Worm (Caenorhabditis elegans): ENCODE measurements around the gene ZC204.17.

Gene ZC204.17

DNA sequence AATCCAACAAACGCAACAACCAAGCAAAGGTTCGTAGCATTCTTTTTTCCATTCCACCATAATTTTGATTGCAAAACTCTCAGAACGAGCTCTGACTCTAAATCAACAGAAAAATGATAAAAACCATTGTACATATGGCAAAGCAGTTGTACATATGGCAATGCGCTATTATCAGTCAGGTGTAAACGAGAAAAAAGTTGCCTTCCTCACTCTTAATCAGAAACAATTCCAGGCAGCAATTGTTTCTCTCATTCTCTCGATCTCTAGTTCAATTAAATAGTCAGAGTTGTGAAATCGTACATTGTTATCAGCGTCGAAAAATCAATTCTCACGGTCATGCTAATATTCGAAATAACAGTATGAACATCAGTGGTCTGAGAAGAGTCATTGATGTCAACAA is 24.3 kb downstream of the ZC204.17 start:
- TF ChIP-seq lin-13 (GFP tag; optimal IDR thresholded peaks at IDR 0.05): no peak
- no peak for TF ChIP-seq T20F7.1 (GFP tag; optimal IDR thresholded peaks at IDR 0.05)
- peak; percentile 95 for TF ChIP-seq pqm-1 (tag; optimal IDR thresholded peaks at IDR 0.05)
- no peak for TF ChIP-seq jun-1 (tag; optimal IDR thresholded peaks at IDR 0.05)
- peak in 1 of 2 experiments; percentile 71 for TF ChIP-seq unc-62 (GFP tag; optimal IDR thresholded peaks at IDR 0.05 in 1 of 2)
- no peak for TF ChIP-seq unc-62 (tag; optimal IDR thresholded peaks at IDR 0.05)
- TF ChIP-seq mxl-3 (GFP tag; optimal IDR thresholded peaks at IDR 0.05): peak; percentile 15
- peak; percentile 45 for TF ChIP-seq nhr-28 (tag; optimal IDR thresholded peaks at IDR 0.05)

DNA sequence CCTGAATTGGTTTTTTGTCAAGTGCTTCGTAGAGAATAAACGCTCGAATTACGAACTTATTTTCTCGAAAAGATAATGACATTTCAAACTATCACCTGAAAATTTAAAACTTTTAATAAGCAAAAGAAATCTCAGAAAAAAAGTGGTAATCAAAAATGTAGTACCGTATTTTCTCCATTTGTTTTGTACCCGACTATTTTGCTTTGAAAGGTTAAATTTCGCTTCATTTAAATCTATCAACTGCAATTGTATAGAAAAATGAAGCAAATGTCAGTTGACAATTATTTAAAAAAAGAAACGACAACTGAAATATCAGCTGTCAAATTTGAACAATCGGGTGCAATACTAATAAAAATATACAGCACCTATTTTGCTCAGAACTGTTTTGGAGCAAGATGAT is 24.9 kb downstream of the ZC204.17 start, which contains the start of gene fbxa-158:
fbxa-158 (minus strand) TSS at position 101 of the 400 bp plus-strand sequence.
- TF ChIP-seq ceh-44 (GFP tag; IDR thresholded peaks at IDR 0.05) (no peak), R02D3.7 (tag; optimal IDR thresholded peaks at IDR 0.05) (no peak), ctbp-1 (GFP tag; IDR thresholded peaks at IDR 0.05) (no peak), pqm-1 (tag; optimal IDR thresholded peaks at IDR 0.05) (no peak), zip-2 (tag; optimal IDR thresholded peaks at IDR 0.05) (no peak), arid-1 (GFP tag; conservative IDR thresholded peaks at IDR 0.05) (no peak), egl-43 (GFP tag; IDR thresholded peaks at IDR 0.05) (no peak), mdl-1 (tag; optimal IDR thresholded peaks at IDR 0.05) (no peak), nhr-25 (tag; optimal IDR thresholded peaks at IDR 0.05; ENCODE audit: borderline replicate concordance, insufficient read depth) (no peak), Y48G9A.11 (GFP tag; IDR thresholded peaks at IDR 0.05) (no peak)

DNA sequence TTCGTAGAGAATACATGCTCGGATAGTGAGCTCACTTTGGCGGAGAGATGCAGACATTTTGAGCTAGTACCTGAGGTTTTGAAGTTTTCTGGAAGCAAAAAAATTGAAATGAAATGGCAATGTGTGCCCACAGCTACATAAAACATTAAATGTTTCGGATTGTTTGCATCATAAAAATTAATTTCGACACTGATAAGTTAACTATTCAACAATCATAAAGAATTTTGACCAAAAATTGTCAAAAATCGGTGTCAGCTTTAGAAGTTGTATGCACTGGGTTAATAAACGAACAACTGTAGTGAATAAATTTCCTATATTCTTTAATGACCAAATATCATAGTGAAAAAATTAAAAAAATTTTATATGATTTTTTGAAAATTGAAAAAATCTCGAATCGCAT is 27.2 kb downstream of the ZC204.17 start, which contains the start of gene fbxa-166:
fbxa-166 (minus strand) TSS at position 101 of the 400 bp plus-strand sequence.
- no peak for TF ChIP-seq nhr-102 (tag; optimal IDR thresholded peaks at IDR 0.05)
- TF ChIP-seq aha-1 (tag): peak; percentile 45

DNA sequence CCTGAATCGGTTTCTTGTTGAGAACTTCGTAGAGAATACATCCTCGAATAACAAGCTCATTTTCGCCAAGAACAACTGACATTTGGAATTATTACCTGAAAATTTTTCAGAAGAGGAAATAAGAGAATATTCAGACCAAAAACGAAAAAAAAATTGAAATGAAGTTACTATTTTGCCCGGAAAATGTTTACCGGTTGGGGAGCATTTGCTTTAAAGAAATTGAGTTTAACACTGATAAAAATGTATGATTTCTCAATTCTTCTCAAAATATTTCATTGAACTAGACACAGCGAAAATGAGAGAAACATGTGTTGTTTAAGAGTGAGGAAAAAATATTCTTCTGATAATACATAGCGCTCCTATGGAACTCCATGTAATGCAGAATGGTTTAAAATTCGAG is 29.7 kb downstream of the ZC204.17 start, which contains the start of gene fbxa-165:
fbxa-165 (minus strand) TSS at position 101 of the 400 bp plus-strand sequence.
- TF ChIP-seq R02D3.7 (tag; optimal IDR thresholded peaks at IDR 0.05) (no peak), nhr-76 (tag; optimal IDR thresholded peaks at IDR 0.05) (no peak), unc-62 (GFP tag; optimal IDR thresholded peaks at IDR 0.05 in 1 of 2) (peak in 1 of 2 experiments; percentile 36), unc-62 (tag; optimal IDR thresholded peaks at IDR 0.05) (no peak)

DNA sequence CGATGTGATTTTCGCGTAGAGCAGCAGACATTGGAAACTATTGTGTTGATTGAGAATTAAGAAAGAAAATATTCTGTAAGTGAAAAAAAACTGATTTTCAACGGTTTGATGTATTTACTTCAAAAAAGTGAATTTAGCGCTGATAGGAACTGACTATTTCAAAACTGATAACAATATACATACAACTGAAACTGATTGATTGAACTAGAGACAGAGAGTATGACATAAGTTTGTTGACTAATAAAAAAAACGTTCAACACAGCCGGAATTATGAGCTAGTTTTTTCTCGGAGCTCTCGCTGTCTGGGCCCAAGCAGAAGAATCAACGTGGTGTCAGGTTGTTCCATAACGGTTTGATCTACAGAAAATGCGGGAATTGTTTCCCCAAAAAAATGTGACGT is 32.1 kb downstream of the ZC204.17 start, which contains the start of gene fbxa-164:
fbxa-164 (minus strand) TSS at position 101 of the 400 bp plus-strand sequence.
- TF ChIP-seq T20F7.1 (GFP tag; optimal IDR thresholded peaks at IDR 0.05): no peak
- no peak for TF ChIP-seq F49E8.2 (tag; optimal IDR thresholded peaks at IDR 0.05; ENCODE audit: borderline replicate concordance)
- TF ChIP-seq sdz-12 (GFP tag; optimal IDR thresholded peaks at IDR 0.05): no peak
- peak; percentile 13 for TF ChIP-seq nhr-28 (tag; optimal IDR thresholded peaks at IDR 0.05)
- TF ChIP-seq daf-16 (GFP tag; optimal IDR thresholded peaks at IDR 0.05): no peak
- peak; percentile 73 for TF ChIP-seq daf-16 (tag; optimal IDR thresholded peaks at IDR 0.05)

DNA sequence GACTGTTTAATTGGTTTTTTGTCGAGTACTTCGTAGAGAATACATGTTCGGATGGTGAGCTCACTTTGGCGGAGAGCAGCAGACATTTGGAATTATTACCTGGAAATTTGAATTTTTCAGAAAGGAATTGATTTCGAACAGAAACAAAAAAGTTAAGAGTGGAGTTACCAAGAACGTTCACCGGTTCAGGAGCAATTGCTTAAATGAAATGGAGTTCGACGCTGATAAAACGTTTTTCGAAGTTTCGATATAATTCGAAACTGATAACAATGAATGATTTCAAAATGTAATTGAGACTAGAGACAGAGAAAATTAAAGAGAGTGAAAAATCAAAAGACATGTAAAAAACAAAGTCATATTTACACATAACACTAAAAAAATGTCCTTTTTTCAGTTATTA is 35.5 kb downstream of the ZC204.17 start, which contains the start of gene fbxa-163:
fbxa-163 (minus strand) TSS at position 101 of the 400 bp plus-strand sequence.
- TF ChIP-seq nhr-28 (tag; optimal IDR thresholded peaks at IDR 0.05) (peak; percentile 13), nhr-111 (GFP tag; optimal IDR thresholded peaks at IDR 0.05) (no peak), pqm-1 (tag; optimal IDR thresholded peaks at IDR 0.05) (peak; percentile 41), daf-16 (GFP tag; optimal IDR thresholded peaks at IDR 0.05) (no peak), daf-16 (tag; optimal IDR thresholded peaks at IDR 0.05) (peak; percentile 19), unc-62 (GFP tag; optimal IDR thresholded peaks at IDR 0.05 in 1 of 2) (peak in 1 of 2 experiments; percentile 28), unc-62 (tag; optimal IDR thresholded peaks at IDR 0.05) (no peak), nhr-10 (tag; optimal IDR thresholded peaks at IDR 0.05) (no peak)

DNA sequence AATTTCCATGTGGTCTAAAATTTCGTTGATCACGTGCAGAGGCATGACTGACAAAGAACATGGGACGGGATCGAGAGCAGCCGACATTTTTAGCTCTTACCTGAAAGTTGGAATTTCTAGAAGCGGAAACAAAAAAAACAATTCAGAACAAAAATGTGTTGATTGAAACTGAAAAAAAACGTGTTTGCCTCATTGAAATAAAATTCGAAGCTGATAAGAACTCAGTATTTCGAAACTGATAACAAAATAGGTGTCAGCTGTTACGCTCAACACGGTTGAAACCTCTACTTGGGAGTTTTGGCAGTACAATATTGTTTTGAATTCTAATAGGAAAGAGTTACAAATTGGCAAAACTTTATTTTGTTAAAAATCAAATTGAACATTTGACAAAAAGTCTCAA is 37.2 kb downstream of the ZC204.17 start:
- TF ChIP-seq hlh-11 (tag; optimal IDR thresholded peaks at IDR 0.05) (peak; percentile 56), nhr-28 (tag; optimal IDR thresholded peaks at IDR 0.05) (peak; percentile 59), pqm-1 (tag; optimal IDR thresholded peaks at IDR 0.05) (peak; percentile 82), mxl-3 (GFP tag; optimal IDR thresholded peaks at IDR 0.05) (peak; percentile 31), daf-16 (GFP tag; optimal IDR thresholded peaks at IDR 0.05) (no peak), daf-16 (tag; optimal IDR thresholded peaks at IDR 0.05) (peak; percentile 85), F44E2.7 (GFP tag; IDR thresholded peaks at IDR 0.05) (no peak), mxl-2 (GFP tag; conservative IDR thresholded peaks at IDR 0.05) (no peak), nhr-77 (tag; optimal IDR thresholded peaks at IDR 0.05) (peak; percentile 49)

Data from whole organism, L4 larva.